Worm (Caenorhabditis elegans) whole organism, L4 larva: ENCODE data around the gene fbxb-82.

Source experiments
- ama-1 ChIP-seq: fragments of 150-350 bp; optimal IDR thresholded peaks from 2 replicates; lab custom pipeline; 2014; ENCODE audit warnings: inconsistent platforms, mixed read lengths
- egl-27 ChIP-seq: sonication (generic microtip); optimal IDR thresholded peaks from 3 replicates; lab custom pipeline; 2017; ENCODE audit warnings: missing biosample characterization, missing genetic modification reagents, missing genetic modification characterization

DNA sequence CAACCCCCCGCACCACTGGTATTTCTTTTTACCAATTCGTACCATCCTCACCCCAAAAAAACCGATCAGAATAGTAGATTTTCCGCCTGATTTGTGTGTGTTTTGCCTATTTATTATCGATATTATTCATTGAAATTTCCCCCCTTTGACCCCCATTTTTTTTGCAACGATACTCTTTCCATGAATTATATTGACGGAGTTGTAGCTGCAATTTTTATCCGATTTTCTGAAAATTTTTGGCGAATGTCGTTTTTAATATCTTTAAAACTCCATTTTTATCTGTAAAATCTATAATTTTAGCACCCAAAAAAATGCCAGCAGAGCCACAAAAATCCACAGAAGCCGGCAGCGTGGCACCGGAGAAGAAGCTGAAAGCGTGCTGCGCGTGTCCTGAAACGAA is 47.7 kb upstream of the fbxb-82 start, which contains the start of gene cox-17:
- TF ChIP-seq egl-27, result no peak
- TF ChIP-seq ama-1 (lab: Kevin White, UChicago), result no peak
